Worm (Caenorhabditis elegans): ENCODE results near the gene nhr-124.

nhr-124 gene

ce11 chrV:3831616-3832015 lies 54.4 kb downstream of the nhr-124 start, which contains the start of gene H10D18.5:
TSS of gene H10D18.5 (minus strand) at chrV:3831716.
- no peak for TF ChIP-seq gmeb-2 (tag; optimal IDR thresholded peaks at IDR 0.05)
- TF ChIP-seq fkh-6 (tag; optimal IDR thresholded peaks at IDR 0.05), result no peak
- no peak for TF ChIP-seq elt-4 (tag; optimal IDR thresholded peaks at IDR 0.05)
- no peak for TF ChIP-seq fkh-10 (GFP tag; optimal IDR thresholded peaks at IDR 0.05)
- TF ChIP-seq zip-5 (tag; optimal IDR thresholded peaks at IDR 0.05), result no peak
- TF ChIP-seq che-1 (tag; optimal IDR thresholded peaks at IDR 0.05), result no peak
- no peak for TF ChIP-seq ceh-18 (tag; optimal IDR thresholded peaks at IDR 0.05)
- no peak for TF ChIP-seq elt-2 (tag; optimal IDR thresholded peaks at IDR 0.05)
- no peak for TF ChIP-seq ceh-24 (tag; optimal IDR thresholded peaks at IDR 0.05)
- TF ChIP-seq hlh-8 (tag; optimal IDR thresholded peaks at IDR 0.05), result no peak
- no peak for TF ChIP-seq syd-9 (tag; optimal IDR thresholded peaks at IDR 0.05)
- no peak for TF ChIP-seq pag-3 (tag; optimal IDR thresholded peaks at IDR 0.05; ENCODE audit: borderline replicate concordance)
